Worm (Caenorhabditis elegans): ENCODE results near the gene srh-203.
"Not testable (repeated sequence)": the region's sequence is repeated elsewhere in the genome, so short reads cannot be mapped to it uniquely, and the experiment has no call there.

The srh-203 gene

ce11 chrV:17416833-17417232, 39.3 kb downstream of the srh-203 start, which contains the start of gene clc-21:
Gene clc-21, plus strand, starts transcription at chrV:17417133.
- TF ChIP-seq ztf-26 (tag; optimal IDR thresholded peaks at IDR 0.05): no peak
- TF ChIP-seq chd-7 (tag; optimal IDR thresholded peaks at IDR 0.05): no peak
- TF ChIP-seq hlh-26 (GFP tag; conservative IDR thresholded peaks at IDR 0.05): no peak
- no peak for TF ChIP-seq tbp1 (GFP tag; optimal IDR thresholded peaks at IDR 0.05)
- no peak for TF ChIP-seq zfh-2 (GFP tag; conservative IDR thresholded peaks at IDR 0.05)
- no peak for TF ChIP-seq B0019.2 (GFP tag; conservative IDR thresholded peaks at IDR 0.05)
- TF ChIP-seq akir-1 (GFP tag; optimal IDR thresholded peaks at IDR 0.05): no peak
- no peak for TF ChIP-seq somi-1 (GFP tag; optimal IDR thresholded peaks at IDR 0.05)
- TF ChIP-seq attf-3 (GFP tag; conservative IDR thresholded peaks at IDR 0.05): no peak
- TF ChIP-seq lin-54 (GFP tag; optimal IDR thresholded peaks at IDR 0.05): no peak
- TF ChIP-seq hsf-1 (GFP tag; IDR thresholded peaks at IDR 0.05): no peak
- no peak for TF ChIP-seq ceh-58 (GFP tag; IDR thresholded peaks at IDR 0.05)
- no peak for TF ChIP-seq madf-8 (GFP tag; conservative IDR thresholded peaks at IDR 0.05)
- no peak for TF ChIP-seq ZK185.1 (tag; optimal IDR thresholded peaks at IDR 0.05; ENCODE audit: poor library complexity, severe bottlenecking)
- no peak for TF ChIP-seq nhr-120 (GFP tag; IDR thresholded peaks at IDR 0.05)
- no peak for TF ChIP-seq nhr-27 (tag; optimal IDR thresholded peaks at IDR 0.05)
- TF ChIP-seq hmg-1.2 (GFP tag; IDR thresholded peaks at IDR 0.05): no peak
- no peak for TF ChIP-seq fkh-3 (tag; optimal IDR thresholded peaks at IDR 0.05)
- TF ChIP-seq sptf-2 (GFP tag; optimal IDR thresholded peaks at IDR 0.05): no peak

- TF ChIP-seq F23B12.7 (tag; optimal IDR thresholded peaks at IDR 0.05; ENCODE audit: insufficient read depth) (no peak), ets-4 (GFP tag; optimal IDR thresholded peaks at IDR 0.05) (no peak), madf-6 (GFP tag; IDR thresholded peaks at IDR 0.05) (no peak)
These were observed 41.1 kb downstream of the srh-203 start, which contains the start of gene T27C5.12 for ce11 chrV:17414951-17415350. Gene T27C5.12, plus strand, starts transcription at chrV:17415251.

- not testable (repeated sequence) for TF ChIP-seq ets-4 (GFP tag; optimal IDR thresholded peaks at IDR 0.05); hlh-26 (GFP tag; conservative IDR thresholded peaks at IDR 0.05); F39B2.1 (GFP tag; IDR thresholded peaks at IDR 0.05)
These were observed 46.1 kb downstream of the srh-203 start, which contains the start of gene srh-132 for ce11 chrV:17409955-17410354. Gene srh-132, plus strand, starts transcription at chrV:17410255.

All from whole organism, young adult.